Fruit fly (Drosophila melanogaster) whole organism, embryonic: ENCODE data around the gene CG6048.

Experiments used
- Bgb ChIP-seq: fragments of 200-800 bp; sonication (Bioruptor generic); IDR thresholded peaks from 2 replicates; pipeline ENCODE4 v1.3.6; 2022; ENCODE audit warnings: missing biosample characterization, missing genetic modification characterization; ENCODE audit not compliant: partially characterized antibody
- CG12942 ChIP-seq: fragments of 200-800 bp; sonication (Bioruptor generic); optimal IDR thresholded peaks from 3 replicates; lab custom pipeline; 2016; ENCODE audit warnings: missing biosample characterization, missing genetic modification characterization
- CG17802 ChIP-seq: fragments of 200-800 bp; sonication (Bioruptor generic); optimal IDR thresholded peaks from 2 replicates; lab custom pipeline; 2018; ENCODE audit warnings: missing biosample characterization, mild to moderate bottlenecking, missing genetic modification characterization, moderate library complexity
- CG43689 ChIP-seq: fragments of 200-800 bp; sonication (Bioruptor generic); IDR thresholded peaks from 2 replicates; pipeline ENCODE4 v1.3.6; 2022; ENCODE audit warnings: missing biosample characterization, missing genetic modification characterization
- E2f1 ChIP-seq: fragments of 200-800 bp; sonication (Bioruptor generic); IDR thresholded peaks from 2 replicates; pipeline ENCODE4 v1.3.6; 2022; ENCODE audit warnings: missing biosample characterization, missing genetic modification characterization
- Fer2 ChIP-seq: fragments of 200-800 bp; sonication (Bioruptor generic); optimal IDR thresholded peaks from 2 replicates; lab custom pipeline; 2018; ENCODE audit warnings: missing biosample characterization, mild to moderate bottlenecking, missing genetic modification characterization, moderate library complexity
- HmgZ ChIP-seq: fragments of 200-800 bp; sonication (Bioruptor generic); optimal IDR thresholded peaks from 2 replicates; lab custom pipeline; 2018; ENCODE audit warnings: missing biosample characterization, mild to moderate bottlenecking, missing genetic modification characterization
- Scr ChIP-seq: fragments of 200-800 bp; sonication (Bioruptor generic); IDR thresholded peaks from 2 replicates; pipeline ENCODE4 v1.3.6; 2022; ENCODE audit warnings: missing biosample characterization, missing genetic modification characterization; ENCODE audit not compliant: partially characterized antibody
- ash1 ChIP-seq: fragments of 200-800 bp; sonication (Bioruptor generic); optimal IDR thresholded peaks from 2 replicates; lab custom pipeline; 2018; ENCODE audit warnings: missing biosample characterization, mild to moderate bottlenecking, missing genetic modification characterization
- bcd ChIP-seq: fragments of 200-800 bp; sonication (Bioruptor generic); optimal IDR thresholded peaks from 2 replicates; lab custom pipeline; 2017; ENCODE audit warnings: missing biosample characterization, mild to moderate bottlenecking, missing genetic modification characterization
- jigr1 ChIP-seq: fragments of 200-800 bp; sonication (Bioruptor generic); IDR thresholded peaks from 3 replicates; pipeline ENCODE4 v1.3.6; 2022; ENCODE audit warnings: missing biosample characterization, missing genetic modification characterization
- lilli ChIP-seq: fragments of 200-800 bp; sonication (Bioruptor generic); optimal IDR thresholded peaks from 3 replicates; lab custom pipeline; 2016; ENCODE audit warnings: missing biosample characterization, missing genetic modification characterization
- pros ChIP-seq: fragments of 200-800 bp; sonication (Bioruptor generic); optimal IDR thresholded peaks from 3 replicates; lab custom pipeline; 2019; ENCODE audit warnings: missing biosample characterization, mild to moderate bottlenecking, missing genetic modification characterization, moderate library complexity
- ranshi ChIP-seq: fragments of 200-800 bp; sonication (Bioruptor generic); IDR thresholded peaks from 2 replicates; pipeline ENCODE4 v1.3.6; 2022; ENCODE audit warnings: missing biosample characterization, missing genetic modification characterization

dm6 chrX:5977113-5977512 is 24.7 kb downstream of the CG6048 start:
- TF ChIP-seq CG12942 (GFP tag; lab: Kevin White, UChicago), result no peak
- TF ChIP-seq bcd (GFP tag; lab: Kevin White, UChicago), result no peak
- no peak for TF ChIP-seq ranshi (GFP tag; lab: Robert Waterston, UW)
- no peak for TF ChIP-seq jigr1 (GFP tag; lab: Robert Waterston, UW)
- TF ChIP-seq lilli, result no peak
- no peak for TF ChIP-seq E2f1 (GFP tag; lab: Robert Waterston, UW)
- TF ChIP-seq ash1 (GFP tag; lab: Kevin White, UChicago), result no peak
- TF ChIP-seq HmgZ, result no peak
- no peak for TF ChIP-seq CG17802
- no peak for TF ChIP-seq Scr (GFP tag; lab: Robert Waterston, UW)
- no peak for TF ChIP-seq pros (GFP tag; lab: Kevin White, UChicago)
- no peak for TF ChIP-seq Bgb
- no peak for TF ChIP-seq Fer2 (tag; lab: Kevin White, UChicago)
- no peak for TF ChIP-seq CG43689 (GFP tag; lab: Robert Waterston, UW)
